Fruit fly (Drosophila melanogaster) whole organism, embryonic: Measurements from ENCODE around the gene CG43319.

ENCODE experiments used
- Ada2b ChIP-seq: fragments of 200-800 bp; sonication (Bioruptor generic); IDR thresholded peaks from 2 replicates; pipeline ENCODE4 v1.3.6; 2022; ENCODE audit warnings: missing biosample characterization, missing genetic modification characterization
- CG10147 ChIP-seq: fragments of 200-800 bp; sonication (Bioruptor generic); optimal IDR thresholded peaks from 2 replicates; lab custom pipeline; 2019; ENCODE audit warnings: missing biosample characterization, mild to moderate bottlenecking, missing genetic modification characterization, moderate library complexity
- CG11560 ChIP-seq: fragments of 200-800 bp; sonication (Bioruptor generic); IDR thresholded peaks from 3 replicates; pipeline ENCODE4 v1.3.6; 2022; ENCODE audit warnings: missing biosample characterization, missing genetic modification characterization
- CG12155 ChIP-seq: fragments of 200-800 bp; sonication (Bioruptor generic); optimal IDR thresholded peaks from 3 replicates; lab custom pipeline; 2016; ENCODE audit warnings: missing biosample characterization, missing genetic modification characterization
- CG12744 ChIP-seq: fragments of 200-800 bp; sonication (Bioruptor generic); optimal IDR thresholded peaks from 2 replicates; lab custom pipeline; 2016; ENCODE audit warnings: missing biosample characterization, missing genetic modification characterization
- CG12942 ChIP-seq: fragments of 200-800 bp; sonication (Bioruptor generic); optimal IDR thresholded peaks from 3 replicates; lab custom pipeline; 2016; ENCODE audit warnings: missing biosample characterization, missing genetic modification characterization
- CG13624 ChIP-seq: fragments of 200-800 bp; sonication (Bioruptor generic); optimal IDR thresholded peaks from 2 replicates; lab custom pipeline; 2016; ENCODE audit warnings: missing biosample characterization, missing genetic modification characterization
- CG14965 ChIP-seq: fragments of 200-800 bp; sonication (Bioruptor generic); optimal IDR thresholded peaks from 2 replicates; lab custom pipeline; 2016; ENCODE audit warnings: missing biosample characterization, missing genetic modification characterization, borderline replicate concordance
- CG1529 ChIP-seq: fragments of 200-800 bp; sonication (Bioruptor generic); optimal IDR thresholded peaks from 3 replicates; lab custom pipeline; 2018; ENCODE audit warnings: missing biosample characterization, missing genetic modification characterization
- CG17361 ChIP-seq: fragments of 200-800 bp; sonication (Bioruptor generic); IDR thresholded peaks from 3 replicates; pipeline ENCODE4 v1.3.6; 2022; ENCODE audit warnings: missing biosample characterization, missing genetic modification characterization
- CG17385 ChIP-seq: fragments of 200-800 bp; sonication (Bioruptor generic); optimal IDR thresholded peaks from 3 replicates; lab custom pipeline; 2018; ENCODE audit warnings: missing biosample characterization, mild to moderate bottlenecking, missing genetic modification characterization
- CG2120 ChIP-seq: fragments of 200-800 bp; sonication (Bioruptor generic); optimal IDR thresholded peaks from 3 replicates; lab custom pipeline; 2016; ENCODE audit warnings: missing biosample characterization, missing genetic modification characterization
- CG32772 ChIP-seq: fragments of 200-800 bp; sonication (Bioruptor generic); IDR thresholded peaks from 2 replicates; pipeline ENCODE4 v1.3.6; 2022; ENCODE audit warnings: missing biosample characterization, missing genetic modification characterization
- CG4404 ChIP-seq: fragments of 200-800 bp; sonication (Bioruptor generic); IDR thresholded peaks from 2 replicates; pipeline ENCODE4 v1.3.6; 2022; ENCODE audit warnings: missing biosample characterization, missing genetic modification characterization
- CG6272 ChIP-seq: fragments of 200-800 bp; sonication (Bioruptor generic); IDR thresholded peaks from 2 replicates; pipeline ENCODE4 v1.3.6; 2022; ENCODE audit warnings: missing biosample characterization, missing genetic modification characterization
- CG6791 ChIP-seq: fragments of 200-800 bp; sonication (Bioruptor generic); IDR thresholded peaks from 3 replicates; pipeline ENCODE4 v1.3.6; 2022; ENCODE audit warnings: missing biosample characterization, missing genetic modification characterization; ENCODE audit not compliant: partially characterized antibody
- CG6854 ChIP-seq: fragments of 200-800 bp; sonication (Bioruptor generic); optimal IDR thresholded peaks from 3 replicates; lab custom pipeline; 2017; ENCODE audit warnings: missing biosample characterization, mild to moderate bottlenecking, missing genetic modification characterization
- CG7963 ChIP-seq: fragments of 200-800 bp; sonication (Bioruptor generic); IDR thresholded peaks from 3 replicates; pipeline ENCODE4 v1.3.6; 2022; ENCODE audit warnings: missing biosample characterization, missing genetic modification characterization; ENCODE audit not compliant: partially characterized antibody
- CG9932 ChIP-seq: fragments of 200-800 bp; sonication (Bioruptor generic); IDR thresholded peaks from 2 replicates; pipeline ENCODE4 v1.3.6; 2022; ENCODE audit warnings: missing biosample characterization, missing genetic modification characterization
- Chrac-16 ChIP-seq: fragments of 200-800 bp; sonication (Bioruptor generic); optimal IDR thresholded peaks from 3 replicates; lab custom pipeline; 2016; ENCODE audit warnings: missing biosample characterization, missing genetic modification characterization
- Dfd ChIP-seq, 2 experiments: fragments of >200 bp; optimal IDR thresholded peaks; 2 replicates each; lab custom pipeline; 2017; ENCODE audit warnings: missing biosample characterization in 2 of 2, missing genetic modification characterization in 2 of 2
- ERR ChIP-seq: fragments of 200-800 bp; sonication (Bioruptor generic); optimal IDR thresholded peaks from 2 replicates; lab custom pipeline; 2016; ENCODE audit warnings: missing biosample characterization, missing genetic modification characterization
- Hmr ChIP-seq: fragments of 200-800 bp; sonication (Bioruptor generic); optimal IDR thresholded peaks from 3 replicates; lab custom pipeline; 2017; ENCODE audit warnings: mild to moderate bottlenecking, missing biosample characterization, missing genetic modification reagents, missing genetic modification characterization
- Hr51 ChIP-seq, 2 experiments: fragments of 200-800 bp; sonication (Bioruptor generic); optimal IDR thresholded peaks; 2 replicates in 1 of 2; 3 replicates in 1 of 2; lab custom pipeline; 2016 to 2018; ENCODE audit warnings: missing biosample characterization in 2 of 2, missing genetic modification characterization in 2 of 2, mild to moderate bottlenecking in 1 of 2, moderate library complexity in 1 of 2
- Med ChIP-seq: fragments of 200-800 bp; sonication (Bioruptor generic); peaks from one replicate; lab custom pipeline; 2016; ENCODE audit warnings: missing biosample characterization, missing genetic modification characterization, mild to moderate bottlenecking, inconsistent platforms, moderate library complexity
- Meics ChIP-seq: fragments of 200-800 bp; sonication (Bioruptor generic); optimal IDR thresholded peaks from 2 replicates; lab custom pipeline; 2017; ENCODE audit warnings: missing biosample characterization, mild to moderate bottlenecking, missing genetic modification characterization
- Scr ChIP-seq: fragments of 200-800 bp; sonication (Bioruptor generic); IDR thresholded peaks from 2 replicates; pipeline ENCODE4 v1.3.6; 2022; ENCODE audit warnings: missing biosample characterization, missing genetic modification characterization; ENCODE audit not compliant: partially characterized antibody
- ab ChIP-seq: fragments of 200-800 bp; sonication (Bioruptor generic); optimal IDR thresholded peaks from 2 replicates; lab custom pipeline; 2016; ENCODE audit warnings: missing biosample characterization, missing genetic modification characterization
- ac ChIP-seq: fragments of 200-800 bp; sonication (Bioruptor generic); optimal IDR thresholded peaks from 3 replicates; lab custom pipeline; 2017; ENCODE audit warnings: missing biosample characterization, mild to moderate bottlenecking, missing genetic modification characterization
- bbx ChIP-seq: fragments of 200-800 bp; sonication (Bioruptor generic); IDR thresholded peaks from 2 replicates; pipeline ENCODE4 v1.3.6; 2022; ENCODE audit warnings: missing biosample characterization, missing genetic modification characterization; ENCODE audit not compliant: partially characterized antibody
- chinmo ChIP-seq: fragments of 200-800 bp; sonication (Bioruptor generic); IDR thresholded peaks from 4 replicates; pipeline ENCODE4 v1.3.6; 2022; ENCODE audit warnings: missing biosample characterization, missing genetic modification characterization; ENCODE audit not compliant: partially characterized antibody
- dan ChIP-seq: fragments of 200-800 bp; sonication (Bioruptor generic); IDR thresholded peaks from 2 replicates; pipeline ENCODE4 v1.3.6; 2022; ENCODE audit warnings: missing biosample characterization, missing genetic modification characterization
- dmrt11E ChIP-seq: fragments of 200-800 bp; sonication (Bioruptor generic); optimal IDR thresholded peaks from 3 replicates; lab custom pipeline; 2018; ENCODE audit warnings: missing biosample characterization, mild to moderate bottlenecking, missing genetic modification characterization, moderate library complexity
- ewg ChIP-seq: fragments of 200-800 bp; sonication (Bioruptor generic); optimal IDR thresholded peaks from 3 replicates; lab custom pipeline; 2017; ENCODE audit warnings: mild to moderate bottlenecking, missing biosample characterization, missing genetic modification reagents, missing genetic modification characterization
- fd64A ChIP-seq: fragments of 200-800 bp; sonication (Bioruptor generic); optimal IDR thresholded peaks from 3 replicates; lab custom pipeline; 2018; ENCODE audit warnings: missing biosample characterization, mild to moderate bottlenecking, missing genetic modification characterization
- gcm2 ChIP-seq: fragments of 200-800 bp; sonication (Bioruptor generic); optimal IDR thresholded peaks from 2 replicates; lab custom pipeline; 2016; ENCODE audit warnings: missing biosample characterization, missing genetic modification characterization
- gem ChIP-seq: fragments of 200-800 bp; sonication (Bioruptor generic); optimal IDR thresholded peaks from 2 replicates; lab custom pipeline; 2019; ENCODE audit warnings: missing biosample characterization, mild to moderate bottlenecking, missing genetic modification characterization, moderate library complexity
- her ChIP-seq: fragments of 200-800 bp; sonication (Bioruptor generic); optimal IDR thresholded peaks from 2 replicates; lab custom pipeline; 2016; ENCODE audit warnings: missing biosample characterization, missing genetic modification characterization
- lab ChIP-seq: fragments of 200-800 bp; sonication (Bioruptor generic); optimal IDR thresholded peaks from 3 replicates; lab custom pipeline; 2017; ENCODE audit warnings: missing biosample characterization, missing genetic modification characterization, mild to moderate bottlenecking, moderate library complexity, missing genetic modification reagents
- mld ChIP-seq: fragments of 200-800 bp; sonication (Bioruptor generic); IDR thresholded peaks from 3 replicates; pipeline ENCODE4 v1.3.6; 2022; ENCODE audit warnings: missing biosample characterization, missing genetic modification characterization; ENCODE audit not compliant: partially characterized antibody
- nerfin-1 ChIP-seq: fragments of 200-800 bp; sonication (Bioruptor generic); optimal IDR thresholded peaks from 3 replicates; lab custom pipeline; 2019; ENCODE audit warnings: missing biosample characterization, mild to moderate bottlenecking, missing genetic modification characterization, moderate library complexity
- nmo ChIP-seq: fragments of 200-800 bp; sonication (Bioruptor generic); optimal IDR thresholded peaks from 2 replicates; lab custom pipeline; 2018; ENCODE audit warnings: missing biosample characterization, mild to moderate bottlenecking, missing genetic modification characterization, moderate library complexity
- onecut ChIP-seq: fragments of 200-800 bp; sonication (Bioruptor generic); IDR thresholded peaks from 2 replicates; pipeline ENCODE4 v1.3.6; 2022; ENCODE audit warnings: missing biosample characterization, missing genetic modification characterization
- row ChIP-seq: fragments of 200-800 bp; sonication (Bioruptor generic); IDR thresholded peaks from 3 replicates; pipeline ENCODE4 v1.3.6; 2022; ENCODE audit warnings: missing biosample characterization, missing genetic modification characterization
- scrt ChIP-seq: fragments of 200-800 bp; sonication (Bioruptor generic); optimal IDR thresholded peaks from 2 replicates; lab custom pipeline; 2018; ENCODE audit warnings: missing biosample characterization, mild to moderate bottlenecking, missing genetic modification characterization, moderate library complexity
- sqz ChIP-seq: fragments of 200-800 bp; sonication (Bioruptor generic); optimal IDR thresholded peaks from 3 replicates; lab custom pipeline; 2018; ENCODE audit warnings: missing biosample characterization, mild to moderate bottlenecking, missing genetic modification characterization
- unpg ChIP-seq: fragments of 200-800 bp; sonication (Bioruptor generic); optimal IDR thresholded peaks from 3 replicates; lab custom pipeline; 2018; ENCODE audit warnings: missing biosample characterization, mild to moderate bottlenecking, missing genetic modification characterization, moderate library complexity
- z ChIP-seq: fragments of 200-800 bp; sonication (Bioruptor generic); IDR thresholded peaks from 3 replicates; pipeline ENCODE4 v1.3.6; 2022; ENCODE audit warnings: missing biosample characterization, missing genetic modification characterization
- zen ChIP-seq: fragments of 200-800 bp; sonication (Bioruptor generic); optimal IDR thresholded peaks from 3 replicates; lab custom pipeline; 2018; ENCODE audit warnings: missing biosample characterization, mild to moderate bottlenecking, missing genetic modification characterization, moderate library complexity

CG43319 gene

dm6 chr3R:27652156-27652810 is 41.8 kb upstream of the CG43319 start, which contains the start of gene RpS10a (continued):
- no peak for TF ChIP-seq CG6854 (GFP tag; lab: Kevin White, UChicago)
- TF ChIP-seq row (GFP tag; lab: Robert Waterston, UW) = no peak
- no peak for TF ChIP-seq CG17385 (GFP tag; lab: Kevin White, UChicago)
- TF ChIP-seq her = no peak
- TF ChIP-seq CG13624 = peak; percentile 47
- no peak for TF ChIP-seq dmrt11E (tag; lab: Kevin White, UChicago)
- no peak for TF ChIP-seq CG14965
- no peak for TF ChIP-seq ERR (GFP tag; lab: Kevin White, UChicago)
- 0 out of 2 replicates have a peak, but pooled peaks have one; percentile 5 for TF ChIP-seq CG9932
- no peak for TF ChIP-seq CG1529
- no peak for TF ChIP-seq CG7963 (GFP tag; lab: Robert Waterston, UW)
- no peak for TF ChIP-seq Dfd (GFP tag; optimal IDR thresholded peaks at IDR 0.05; lab: Kevin White, UChicago)
- no peak for TF ChIP-seq Ada2b (GFP tag; lab: Robert Waterston, UW)
- TF ChIP-seq CG6791 (GFP tag; lab: Robert Waterston, UW) = peak; percentile 81; the same call in 2 of the 3 replicates
- peak; percentile 27 for TF ChIP-seq CG2120 (GFP tag; lab: Kevin White, UChicago)
- TF ChIP-seq ac (GFP tag; lab: Kevin White, UChicago) = no peak
- peak; percentile 10 for TF ChIP-seq CG10147 (GFP tag; lab: Kevin White, UChicago)
- no peak for TF ChIP-seq ab (GFP tag; lab: Kevin White, UChicago)
- TF ChIP-seq CG12155 = no peak
- TF ChIP-seq Chrac-16 = no peak
- TF ChIP-seq gem (tag; lab: Kevin White, UChicago) = peak; percentile 24
- peak; percentile 10 for TF ChIP-seq Hmr (GFP tag; lab: Kevin White, UChicago)
- no peak for TF ChIP-seq dan (GFP tag; lab: Robert Waterston, UW)
- peak; percentile 45 for TF ChIP-seq sqz (GFP tag; lab: Kevin White, UChicago)
- no peak for TF ChIP-seq Hr51 (GFP tag; optimal IDR thresholded peaks at IDR 0.05; lab: Kevin White, UChicago)
- TF ChIP-seq unpg (GFP tag; lab: Kevin White, UChicago) = no peak
- peak; percentile 100 for TF ChIP-seq nerfin-1 (tag; lab: Kevin White, UChicago)
- no peak for TF ChIP-seq CG12744 (GFP tag; lab: Kevin White, UChicago)
- TF ChIP-seq bbx = peak; percentile 87
- no peak for TF ChIP-seq CG11560 (tag; lab: Robert Waterston, UW)
- TF ChIP-seq z (GFP tag; lab: Robert Waterston, UW) = no peak
- no peak for TF ChIP-seq Scr (GFP tag; lab: Robert Waterston, UW)
- peak; percentile 18 for TF ChIP-seq scrt
- TF ChIP-seq chinmo (GFP tag; lab: Robert Waterston, UW) = peak; percentile 79; the same call in 1 of the 4 replicates
- no peak for TF ChIP-seq CG4404 (GFP tag; lab: Robert Waterston, UW)
- no peak for TF ChIP-seq Med (GFP tag; lab: Kevin White, UChicago)
- no peak for TF ChIP-seq CG32772 (GFP tag; lab: Robert Waterston, UW)
- peak; percentile 47; the same call in 1 of the 3 replicates for TF ChIP-seq mld
- TF ChIP-seq ewg (GFP tag; lab: Kevin White, UChicago) = peak; percentile 58
- no peak for TF ChIP-seq CG6272 (GFP tag; lab: Robert Waterston, UW)
- TF ChIP-seq onecut (GFP tag; lab: Robert Waterston, UW) = peak; percentile 91
- no peak for TF ChIP-seq fd64A (GFP tag; lab: Kevin White, UChicago)
- no peak for TF ChIP-seq gcm2 (GFP tag; lab: Kevin White, UChicago)
- TF ChIP-seq lab = peak; percentile 16
- TF ChIP-seq CG12942 (GFP tag; lab: Kevin White, UChicago) = no peak
- TF ChIP-seq CG17361 (GFP tag; lab: Robert Waterston, UW) = no peak
- TF ChIP-seq Meics (GFP tag; lab: Kevin White, UChicago) = peak; percentile 26
- TF ChIP-seq nmo (GFP tag; lab: Kevin White, UChicago) = peak; percentile 8
- no peak for TF ChIP-seq zen (tag; lab: Kevin White, UChicago)
